Fruit fly (Drosophila melanogaster): Measurements from ENCODE around the gene CG13893.
A peak's percentile ranks its signal among the peaks of the same experiment; 100 is the strongest.

CG13893 gene

dm6 chr3L:640324-640974 is 36.6 kb upstream of the CG13893 start:
- TF ChIP-seq CG34367 (tag; optimal IDR thresholded peaks at IDR 0.05) (peak; percentile 90), CG12605 (GFP tag; IDR thresholded peaks at IDR 0.05) (peak; percentile 79), CG17806 (tag; optimal IDR thresholded peaks at IDR 0.05) (peak; percentile 91), Snoo (tag; optimal IDR thresholded peaks at IDR 0.05) (peak; percentile 90), Ets98B (GFP tag; IDR thresholded peaks at IDR 0.05) (peak; percentile 70), CG9948 (tag; optimal IDR thresholded peaks at IDR 0.05) (peak; percentile 91), Pif1B (GFP tag; optimal IDR thresholded peaks at IDR 0.05) (peak; percentile 79), CG15710 (tag; optimal IDR thresholded peaks at IDR 0.05) (peak; percentile 91), CG32121 (GFP tag; IDR thresholded peaks at IDR 0.05) (peak; percentile 80), CG14655 (GFP tag; optimal IDR thresholded peaks at IDR 0.05) (peak; percentile 95), CG10348 (GFP tag; IDR thresholded peaks at IDR 0.05) (no peak), Pif1A (GFP tag; optimal IDR thresholded peaks at IDR 0.05) (peak; percentile 91), D1 (tag; optimal IDR thresholded peaks at IDR 0.05) (peak; percentile 78), gl (tag; optimal IDR thresholded peaks at IDR 0.05) (peak; percentile 80), CG8159 (tag; optimal IDR thresholded peaks at IDR 0.05) (peak; percentile 93), rn (GFP tag; IDR thresholded peaks at IDR 0.05) (peak; percentile 56), CG13204 (GFP tag; optimal IDR thresholded peaks at IDR 0.05) (peak; percentile 88), fd96Ca (GFP tag; IDR thresholded peaks at IDR 0.05) (peak; percentile 79), EcR (GFP tag; optimal IDR thresholded peaks at IDR 0.05) (peak; percentile 96), CG8301 (tag; optimal IDR thresholded peaks at IDR 0.05) (peak; percentile 94), CG4496 (GFP tag; IDR thresholded peaks at IDR 0.05) (peak; percentile 87)

- no peak for TF ChIP-seq Snoo (tag; optimal IDR thresholded peaks at IDR 0.05)
- TF ChIP-seq CG34367 (tag; optimal IDR thresholded peaks at IDR 0.05), result no peak
- TF ChIP-seq CG14655 (GFP tag; optimal IDR thresholded peaks at IDR 0.05), result no peak
- no peak for TF ChIP-seq CG15710 (tag; optimal IDR thresholded peaks at IDR 0.05)
- no peak for TF ChIP-seq CG4496 (GFP tag; IDR thresholded peaks at IDR 0.05)
- TF ChIP-seq EcR (GFP tag; optimal IDR thresholded peaks at IDR 0.05), result no peak
- TF ChIP-seq CG8159 (tag; optimal IDR thresholded peaks at IDR 0.05), result no peak
- no peak for TF ChIP-seq CG9948 (tag; optimal IDR thresholded peaks at IDR 0.05)
- no peak for TF ChIP-seq rn (GFP tag; IDR thresholded peaks at IDR 0.05)
- no peak for TF ChIP-seq Pif1B (GFP tag; optimal IDR thresholded peaks at IDR 0.05)
- no peak for TF ChIP-seq CG32121 (GFP tag; IDR thresholded peaks at IDR 0.05)
- TF ChIP-seq CG17806 (tag; optimal IDR thresholded peaks at IDR 0.05), result no peak
- TF ChIP-seq Pif1A (GFP tag; optimal IDR thresholded peaks at IDR 0.05), result no peak
- TF ChIP-seq CG13204 (GFP tag; optimal IDR thresholded peaks at IDR 0.05), result no peak
- no peak for TF ChIP-seq CG12605 (GFP tag; IDR thresholded peaks at IDR 0.05)
- TF ChIP-seq CG10348 (GFP tag; IDR thresholded peaks at IDR 0.05), result no peak
- TF ChIP-seq gl (tag; optimal IDR thresholded peaks at IDR 0.05), result no peak
- TF ChIP-seq Ets98B (GFP tag; IDR thresholded peaks at IDR 0.05), result no peak; the same call in 1 of the 2 replicates
- TF ChIP-seq CG8301 (tag; optimal IDR thresholded peaks at IDR 0.05), result no peak
- TF ChIP-seq D1 (tag; optimal IDR thresholded peaks at IDR 0.05), result no peak
These were observed 35.8 kb upstream of the CG13893 start for dm6 chr3L:639460-640103.

- TF ChIP-seq D1 (tag; optimal IDR thresholded peaks at IDR 0.05) (no peak), CG32121 (GFP tag; IDR thresholded peaks at IDR 0.05) (peak; percentile 7; the same call in 1 of the 2 replicates), fd96Ca (GFP tag; IDR thresholded peaks at IDR 0.05) (peak; percentile 32; the same call in 1 of the 3 replicates), Pif1A (GFP tag; optimal IDR thresholded peaks at IDR 0.05) (no peak), CG34367 (tag; optimal IDR thresholded peaks at IDR 0.05) (no peak), Ets98B (GFP tag; IDR thresholded peaks at IDR 0.05) (peak; percentile 5; the same call in 1 of the 2 replicates), CG8159 (tag; optimal IDR thresholded peaks at IDR 0.05) (no peak), EcR (GFP tag; optimal IDR thresholded peaks at IDR 0.05) (no peak), Snoo (tag; optimal IDR thresholded peaks at IDR 0.05) (peak; percentile 45), CG9948 (tag; optimal IDR thresholded peaks at IDR 0.05) (no peak)
These were observed 35.0 kb upstream of the CG13893 start for dm6 chr3L:638757-639353.

dm6 chr3L:638031-638414 is 34.2 kb upstream of the CG13893 start:
- TF ChIP-seq CG14655 (GFP tag; optimal IDR thresholded peaks at IDR 0.05) (no peak), rn (GFP tag; IDR thresholded peaks at IDR 0.05) (no peak), Snoo (tag; optimal IDR thresholded peaks at IDR 0.05) (no peak), CG8159 (tag; optimal IDR thresholded peaks at IDR 0.05) (no peak), gl (tag; optimal IDR thresholded peaks at IDR 0.05) (no peak), CG4496 (GFP tag; IDR thresholded peaks at IDR 0.05) (no peak), EcR (GFP tag; optimal IDR thresholded peaks at IDR 0.05) (no peak)

- no peak for TF ChIP-seq CG13204 (GFP tag; optimal IDR thresholded peaks at IDR 0.05)
- peak; percentile 57 for TF ChIP-seq CG8301 (tag; optimal IDR thresholded peaks at IDR 0.05)
- peak; percentile 14; the same call in 1 of the 3 replicates for TF ChIP-seq fd96Ca (GFP tag; IDR thresholded peaks at IDR 0.05)
- TF ChIP-seq CG8159 (tag; optimal IDR thresholded peaks at IDR 0.05), result no peak
- TF ChIP-seq Ets98B (GFP tag; IDR thresholded peaks at IDR 0.05), result peak; percentile 49; the same call in 1 of the 2 replicates
- TF ChIP-seq Pif1A (GFP tag; optimal IDR thresholded peaks at IDR 0.05), result no peak
- TF ChIP-seq CG12605 (GFP tag; IDR thresholded peaks at IDR 0.05), result no peak
- no peak for TF ChIP-seq CG15710 (tag; optimal IDR thresholded peaks at IDR 0.05)
- peak; percentile 66 for TF ChIP-seq CG14655 (GFP tag; optimal IDR thresholded peaks at IDR 0.05)
These were observed 33.7 kb upstream of the CG13893 start for dm6 chr3L:637329-638030.
